Fruit fly (Drosophila melanogaster) whole organism, embryonic: ENCODE results near the gene mib2.

Experiments
- CG6854 ChIP-seq: fragments of 200-800 bp; sonication (Bioruptor generic); optimal IDR thresholded peaks from 3 replicates; lab custom pipeline; 2017; ENCODE audit warnings: missing biosample characterization, mild to moderate bottlenecking, missing genetic modification characterization
- Rfx ChIP-seq: fragments of 200-800 bp; sonication (Bioruptor generic); IDR thresholded peaks from 2 replicates; pipeline ENCODE4 v1.3.6; 2022; ENCODE audit warnings: missing biosample characterization, missing genetic modification characterization
- esg ChIP-seq: fragments of 200-800 bp; sonication (Bioruptor generic); conservative IDR thresholded peaks from 2 replicates; pipeline ENCODE4 v1.3.6; 2022; ENCODE audit warnings: missing biosample characterization, missing genetic modification characterization
- h ChIP-seq: fragments of >200 bp; optimal IDR thresholded peaks from 2 replicates; lab custom pipeline; 2017

- TF ChIP-seq esg (GFP tag; lab: Robert Waterston, UW) (no peak), h (lab: Kevin White, UChicago) (no peak), CG6854 (GFP tag; lab: Kevin White, UChicago) (no peak), Rfx (GFP tag; lab: Robert Waterston, UW) (no peak)
Measured at dm6 chr2L:19036105-19036714, 2.0 kb downstream of the mib2 start.
